Fruit fly (Drosophila melanogaster): ENCODE measurements around the gene Meltrin.
A peak's percentile ranks its signal among the peaks of the same experiment; 100 is the strongest.

Meltrin gene

dm6 chr3R:14720130-14720529, 23.0 kb upstream of the Meltrin start:
- no peak for TF ChIP-seq CG16815 (GFP tag; optimal IDR thresholded peaks at IDR 0.05)
- no peak for TF ChIP-seq luna (GFP tag; optimal IDR thresholded peaks at IDR 0.05)
- TF ChIP-seq Bteb2 (GFP tag; optimal IDR thresholded peaks at IDR 0.05) = no peak
- TF ChIP-seq CG6254 (GFP tag; optimal IDR thresholded peaks at IDR 0.05) = no peak
- TF ChIP-seq vvl (GFP tag; IDR thresholded peaks at IDR 0.05) = peak; percentile 31; the same call in 1 of the 2 replicates
- TF ChIP-seq CG14441 (GFP tag; IDR thresholded peaks at IDR 0.05) = no peak
- no peak for TF ChIP-seq gro (GFP tag; optimal IDR thresholded peaks at IDR 0.05)
- TF ChIP-seq twi (tag; optimal IDR thresholded peaks at IDR 0.05) = no peak
- TF ChIP-seq Hr51 (GFP tag; optimal IDR thresholded peaks at IDR 0.05) = peak in 1 of 2 experiments; percentile 30
- no peak for TF ChIP-seq MBD-R2 (GFP tag; IDR thresholded peaks at IDR 0.05)
- no peak for TF ChIP-seq fd96Cb (tag; optimal IDR thresholded peaks at IDR 0.05)
- TF ChIP-seq zfh1 (GFP tag; IDR thresholded peaks at IDR 0.05) = no peak
- no peak for TF ChIP-seq pum (GFP tag; optimal IDR thresholded peaks at IDR 0.05)
- no peak for TF ChIP-seq CG16813 (GFP tag; IDR thresholded peaks at IDR 0.05; ENCODE audit: partially characterized antibody)
- no peak for TF ChIP-seq pita (GFP tag; optimal IDR thresholded peaks at IDR 0.05)
- no peak for TF ChIP-seq CTCF (GFP tag; optimal IDR thresholded peaks at IDR 0.05)
- no peak for TF ChIP-seq Nf-YA (GFP tag; IDR thresholded peaks at IDR 0.05)
- no peak for TF ChIP-seq CG34422 (GFP tag; IDR thresholded peaks at IDR 0.05)
- TF ChIP-seq CG14014 (GFP tag; IDR thresholded peaks at IDR 0.05) = 0 out of 2 replicates have a peak, but pooled peaks have one; percentile 32
- TF ChIP-seq gcm2 (GFP tag; optimal IDR thresholded peaks at IDR 0.05) = no peak
- TF ChIP-seq chn (GFP tag; optimal IDR thresholded peaks at IDR 0.05) = no peak
- TF ChIP-seq CG8944 (GFP tag; optimal IDR thresholded peaks at IDR 0.05) = no peak
- no peak for TF ChIP-seq run (tag; optimal IDR thresholded peaks at IDR 0.05)
- TF ChIP-seq z (GFP tag; IDR thresholded peaks at IDR 0.05) = no peak
- no peak for TF ChIP-seq CkIIα-i1 (GFP tag; IDR thresholded peaks at IDR 0.05)
- no peak for TF ChIP-seq Spps (tag; optimal IDR thresholded peaks at IDR 0.05)
- no peak for TF ChIP-seq bcd (GFP tag; optimal IDR thresholded peaks at IDR 0.05)
- TF ChIP-seq dpn (GFP tag; optimal IDR thresholded peaks at IDR 0.05) = peak in 1 of 2 experiments; percentile 4
- TF ChIP-seq Adf1 (GFP tag; IDR thresholded peaks at IDR 0.05) = no peak
- TF ChIP-seq slbo (GFP tag; IDR thresholded peaks at IDR 0.05) = peak; percentile 54
- TF ChIP-seq Kr (GFP tag; optimal IDR thresholded peaks at IDR 0.05) = no peak
- no peak for TF ChIP-seq Atf3 (GFP tag; optimal IDR thresholded peaks at IDR 0.05)
- TF ChIP-seq lov (optimal IDR thresholded peaks at IDR 0.05) = no peak
- TF ChIP-seq lov (GFP tag; IDR thresholded peaks at IDR 0.05) = no peak
- no peak for TF ChIP-seq crp (GFP tag; optimal IDR thresholded peaks at IDR 0.05)
- TF ChIP-seq sob (GFP tag; IDR thresholded peaks at IDR 0.05) = no peak
- no peak for TF ChIP-seq CG9817 (tag; optimal IDR thresholded peaks at IDR 0.05)
- TF ChIP-seq NK7.1 (GFP tag; optimal IDR thresholded peaks at IDR 0.05) = no peak
- TF ChIP-seq bbx (GFP tag; IDR thresholded peaks at IDR 0.05; ENCODE audit: partially characterized antibody) = no peak
- TF ChIP-seq Ptx1 (GFP tag; IDR thresholded peaks at IDR 0.05) = peak; percentile 41; the same call in 1 of the 2 replicates
- no peak for TF ChIP-seq ranshi (GFP tag; IDR thresholded peaks at IDR 0.05)
- TF ChIP-seq CG4617 (GFP tag; optimal IDR thresholded peaks at IDR 0.05; ENCODE audit: borderline replicate concordance) = no peak
- no peak for TF ChIP-seq hkb (optimal IDR thresholded peaks at IDR 0.05)
- TF ChIP-seq hkb (GFP tag; IDR thresholded peaks at IDR 0.05) = no peak
- no peak for TF ChIP-seq CG11085 (GFP tag; IDR thresholded peaks at IDR 0.05)
- TF ChIP-seq ci (GFP tag; IDR thresholded peaks at IDR 0.05) = 0 out of 3 replicates have a peak, but pooled peaks have one; percentile 44
- TF ChIP-seq Ada2b (GFP tag; IDR thresholded peaks at IDR 0.05) = no peak
- no peak for TF ChIP-seq bab2 (GFP tag; optimal IDR thresholded peaks at IDR 0.05)
- TF ChIP-seq unc-4 (GFP tag; IDR thresholded peaks at IDR 0.05; ENCODE audit: partially characterized antibody) = no peak
- no peak for TF ChIP-seq Neu2 (GFP tag; optimal IDR thresholded peaks at IDR 0.05; ENCODE audit: borderline replicate concordance)
- peak; percentile 20; the same call in 1 of the 2 replicates for TF ChIP-seq E2f2 (GFP tag; IDR thresholded peaks at IDR 0.05)
- TF ChIP-seq shn (GFP tag; optimal IDR thresholded peaks at IDR 0.05) = no peak
- no peak for TF ChIP-seq H2.0 (GFP tag; IDR thresholded peaks at IDR 0.05)
- TF ChIP-seq B-H2 (GFP tag; optimal IDR thresholded peaks at IDR 0.05) = no peak

All from whole organism, embryonic.